Fruit fly (Drosophila melanogaster) whole organism, embryonic: ENCODE results near the gene Dpm3.

Experiments
- Asciz ChIP-seq: fragments of 200-800 bp; sonication (Bioruptor generic); optimal IDR thresholded peaks from 2 replicates; lab custom pipeline; 2017; ENCODE audit warnings: missing biosample characterization, mild to moderate bottlenecking, missing genetic modification characterization, missing genetic modification reagents
- Atf-2 ChIP-seq: fragments of 200-800 bp; sonication (Bioruptor generic); optimal IDR thresholded peaks from 2 replicates; lab custom pipeline; 2016; ENCODE audit warnings: missing biosample characterization, missing genetic modification characterization
- CG1024 ChIP-seq: fragments of 200-800 bp; sonication (Bioruptor generic); IDR thresholded peaks from 2 replicates; pipeline ENCODE4 v1.3.6; 2022; ENCODE audit warnings: missing biosample characterization, missing genetic modification characterization
- CG10274 ChIP-seq: fragments of 200-800 bp; sonication (Bioruptor generic); optimal IDR thresholded peaks from 3 replicates; lab custom pipeline; 2017; ENCODE audit warnings: missing biosample characterization, mild to moderate bottlenecking, missing genetic modification characterization
- CG11695 ChIP-seq: fragments of 200-800 bp; sonication (Bioruptor generic); IDR thresholded peaks from 3 replicates; pipeline ENCODE4 v1.3.6; 2022; ENCODE audit warnings: missing biosample characterization, missing genetic modification characterization
- CG12219 ChIP-seq: fragments of 200-800 bp; sonication (Bioruptor generic); optimal IDR thresholded peaks from 3 replicates; lab custom pipeline; 2018; ENCODE audit warnings: missing biosample characterization, mild to moderate bottlenecking, missing genetic modification characterization
- CG1233 ChIP-seq: fragments of 200-800 bp; sonication (Bioruptor generic); optimal IDR thresholded peaks from 4 replicates; lab custom pipeline; 2018; ENCODE audit warnings: missing biosample characterization, mild to moderate bottlenecking, missing genetic modification characterization
- CG12744 ChIP-seq: fragments of 200-800 bp; sonication (Bioruptor generic); optimal IDR thresholded peaks from 2 replicates; lab custom pipeline; 2016; ENCODE audit warnings: missing biosample characterization, missing genetic modification characterization
- CG14965 ChIP-seq: fragments of 200-800 bp; sonication (Bioruptor generic); optimal IDR thresholded peaks from 2 replicates; lab custom pipeline; 2016; ENCODE audit warnings: missing biosample characterization, missing genetic modification characterization, borderline replicate concordance
- CG1529 ChIP-seq: fragments of 200-800 bp; sonication (Bioruptor generic); optimal IDR thresholded peaks from 3 replicates; lab custom pipeline; 2018; ENCODE audit warnings: missing biosample characterization, missing genetic modification characterization
- CG1603 ChIP-seq: fragments of 200-800 bp; sonication (Bioruptor generic); optimal IDR thresholded peaks from 2 replicates; lab custom pipeline; 2019; ENCODE audit warnings: missing biosample characterization, mild to moderate bottlenecking, missing genetic modification characterization, moderate library complexity
- CG1792 ChIP-seq: fragments of 200-800 bp; sonication (Bioruptor generic); optimal IDR thresholded peaks from 2 replicates; lab custom pipeline; 2016; ENCODE audit warnings: missing biosample characterization, missing genetic modification characterization
- CG32767 ChIP-seq: fragments of 200-800 bp; sonication (Bioruptor generic); IDR thresholded peaks from 2 replicates; pipeline ENCODE4 v1.3.6; 2022; ENCODE audit warnings: missing biosample characterization, missing genetic modification characterization
- CG3281 ChIP-seq: fragments of 200-800 bp; sonication (Bioruptor generic); optimal IDR thresholded peaks from 3 replicates; lab custom pipeline; 2017; ENCODE audit warnings: missing biosample characterization, mild to moderate bottlenecking, missing genetic modification characterization
- CG4328 ChIP-seq: fragments of 200-800 bp; sonication (Bioruptor generic); optimal IDR thresholded peaks from 3 replicates; lab custom pipeline; 2017; ENCODE audit warnings: missing biosample characterization, missing genetic modification reagents, missing genetic modification characterization
- CG4854 ChIP-seq: fragments of 200-800 bp; sonication (Bioruptor generic); optimal IDR thresholded peaks from 2 replicates; lab custom pipeline; 2016; ENCODE audit warnings: missing biosample characterization, missing genetic modification characterization, inconsistent platforms
- CG7745 ChIP-seq: fragments of 200-800 bp; sonication (Bioruptor generic); optimal IDR thresholded peaks from 2 replicates; lab custom pipeline; 2018; ENCODE audit warnings: missing biosample characterization, mild to moderate bottlenecking, missing genetic modification characterization, moderate library complexity
- CG8359 ChIP-seq: fragments of 200-800 bp; sonication (Bioruptor generic); optimal IDR thresholded peaks from 2 replicates; lab custom pipeline; 2017; ENCODE audit warnings: missing biosample characterization, mild to moderate bottlenecking, missing genetic modification characterization, borderline replicate concordance
- CG9727 ChIP-seq: fragments of 200-800 bp; sonication (Bioruptor generic); optimal IDR thresholded peaks from 3 replicates; lab custom pipeline; 2017; ENCODE audit warnings: missing biosample characterization, mild to moderate bottlenecking, missing genetic modification characterization
- D ChIP-seq, 2 experiments: fragments of 200-800 bp in 1 of 2; fragments of >200 bp in 1 of 2; sonication (Bioruptor generic) in 1 of 2; optimal IDR thresholded peaks; 2 replicates in 1 of 2; 3 replicates in 1 of 2; lab custom pipeline; 2017; ENCODE audit warnings: mild to moderate bottlenecking in 1 of 2, missing biosample characterization in 1 of 2, missing genetic modification characterization in 1 of 2, missing genetic modification reagents in 1 of 2
- Doc3 ChIP-seq: fragments of 200-800 bp; sonication (Bioruptor generic); IDR thresholded peaks from 3 replicates; pipeline ENCODE4 v1.3.6; 2022; ENCODE audit warnings: missing biosample characterization, missing genetic modification characterization; ENCODE audit not compliant: partially characterized antibody
- Dref ChIP-seq: fragments of 200-800 bp; sonication (Bioruptor generic); IDR thresholded peaks from 2 replicates; pipeline ENCODE4 v1.3.6; 2022; ENCODE audit warnings: missing biosample characterization, missing genetic modification characterization
- E2f2 ChIP-seq: fragments of 200-800 bp; sonication (Bioruptor generic); IDR thresholded peaks from 2 replicates; pipeline ENCODE4 v1.3.6; 2022; ENCODE audit warnings: missing biosample characterization, missing genetic modification characterization
- H15 ChIP-seq: fragments of 200-800 bp; sonication (Bioruptor generic); IDR thresholded peaks from 3 replicates; pipeline ENCODE4 v1.3.6; 2022; ENCODE audit warnings: missing biosample characterization, missing genetic modification characterization
- HLH4C ChIP-seq: fragments of 200-800 bp; sonication (Bioruptor generic); IDR thresholded peaks from 3 replicates; pipeline ENCODE4 v1.3.6; 2022; ENCODE audit warnings: missing biosample characterization, missing genetic modification characterization; ENCODE audit not compliant: partially characterized antibody
- Sox102F ChIP-seq: fragments of 200-800 bp; sonication (Bioruptor generic); optimal IDR thresholded peaks from 2 replicates; lab custom pipeline; 2018; ENCODE audit warnings: missing biosample characterization, mild to moderate bottlenecking, missing genetic modification characterization, moderate library complexity
- Stat92E ChIP-seq, 3 experiments: fragments of >200 bp in 2 of 3; fragments of 200-800 bp in 1 of 3; sonication (Bioruptor generic) in 1 of 3; optimal IDR thresholded peaks; 2 replicates each; lab custom pipeline; 2017 to 2019; ENCODE audit warnings: missing biosample characterization in 3 of 3, missing genetic modification characterization in 3 of 3, mild to moderate bottlenecking in 1 of 3, moderate library complexity in 1 of 3
- az2 ChIP-seq: fragments of 200-800 bp; sonication (Bioruptor generic); optimal IDR thresholded peaks from 3 replicates; lab custom pipeline; 2016; ENCODE audit warnings: missing biosample characterization, missing genetic modification characterization
- crol ChIP-seq: fragments of 200-800 bp; sonication (Bioruptor generic); IDR thresholded peaks from 2 replicates; pipeline ENCODE4 v1.3.6; 2022; ENCODE audit warnings: missing biosample characterization, missing genetic modification characterization
- grau ChIP-seq: fragments of 200-800 bp; optimal IDR thresholded peaks from 3 replicates; lab custom pipeline; 2019; ENCODE audit warnings: missing biosample characterization, mild to moderate bottlenecking, missing genetic modification characterization, moderate library complexity
- gsb-n ChIP-seq: fragments of 200-800 bp; sonication (Bioruptor generic); optimal IDR thresholded peaks from 3 replicates; lab custom pipeline; 2018; ENCODE audit warnings: missing biosample characterization, mild to moderate bottlenecking, missing genetic modification characterization
- jing ChIP-seq: fragments of 200-800 bp; sonication (Bioruptor generic); optimal IDR thresholded peaks from 2 replicates; lab custom pipeline; 2018; ENCODE audit warnings: missing biosample characterization, mild to moderate bottlenecking, missing genetic modification characterization
- ken ChIP-seq: fragments of 200-800 bp; sonication (Bioruptor generic); IDR thresholded peaks from 3 replicates; pipeline ENCODE4 v1.3.6; 2022; ENCODE audit warnings: missing biosample characterization, missing genetic modification characterization
- lab ChIP-seq: fragments of 200-800 bp; sonication (Bioruptor generic); optimal IDR thresholded peaks from 3 replicates; lab custom pipeline; 2017; ENCODE audit warnings: missing biosample characterization, missing genetic modification characterization, mild to moderate bottlenecking, moderate library complexity, missing genetic modification reagents
- lilli ChIP-seq: fragments of 200-800 bp; sonication (Bioruptor generic); optimal IDR thresholded peaks from 3 replicates; lab custom pipeline; 2016; ENCODE audit warnings: missing biosample characterization, missing genetic modification characterization
- lov ChIP-seq, 2 experiments: fragments of 200-800 bp in 1 of 2; fragments of >200 bp in 1 of 2; sonication (Bioruptor generic) in 1 of 2; IDR thresholded peaks in 1 of 2; optimal IDR thresholded peaks in 1 of 2; 2 replicates in 1 of 2; 3 replicates in 1 of 2; pipeline versions ENCODE4 v1.3.6 to Lab custom; 2017 to 2022; ENCODE audit warnings: missing biosample characterization in 1 of 2, missing genetic modification characterization in 1 of 2
- maf-S ChIP-seq: fragments of 200-800 bp; sonication (Bioruptor generic); optimal IDR thresholded peaks from 2 replicates; lab custom pipeline; 2016; ENCODE audit warnings: missing biosample characterization, missing genetic modification characterization
- ranshi ChIP-seq: fragments of 200-800 bp; sonication (Bioruptor generic); IDR thresholded peaks from 2 replicates; pipeline ENCODE4 v1.3.6; 2022; ENCODE audit warnings: missing biosample characterization, missing genetic modification characterization
- sc ChIP-seq, 3 experiments: fragments of >200 bp in 2 of 3; fragments of 200-800 bp in 1 of 3; sonication (Bioruptor generic) in 1 of 3; optimal IDR thresholded peaks; 2 replicates in 2 of 3; 3 replicates in 1 of 3; lab custom pipeline; 2017; ENCODE audit warnings: mild to moderate bottlenecking in 1 of 3, missing biosample characterization in 1 of 3, missing genetic modification characterization in 1 of 3, missing genetic modification reagents in 1 of 3
- sim ChIP-seq: fragments of 200-800 bp; sonication (Bioruptor generic); IDR thresholded peaks from 2 replicates; pipeline ENCODE4 v1.3.6; 2022; ENCODE audit warnings: missing biosample characterization, missing genetic modification characterization
- slbo ChIP-seq: fragments of 200-800 bp; sonication (Bioruptor generic); IDR thresholded peaks from 2 replicates; pipeline ENCODE4 v1.3.6; 2022; ENCODE audit warnings: missing biosample characterization, missing genetic modification characterization
- sr ChIP-seq: fragments of 200-800 bp; sonication (Bioruptor generic); IDR thresholded peaks from 3 replicates; pipeline ENCODE4 v1.3.6; 2022; ENCODE audit warnings: missing biosample characterization, missing genetic modification characterization
- tap ChIP-seq: fragments of 200-800 bp; optimal IDR thresholded peaks from 3 replicates; lab custom pipeline; 2019; ENCODE audit warnings: missing biosample characterization, mild to moderate bottlenecking, missing genetic modification characterization, moderate library complexity
- trh ChIP-seq: fragments of 200-800 bp; sonication (Bioruptor generic); optimal IDR thresholded peaks from 2 replicates; lab custom pipeline; 2016; ENCODE audit warnings: missing biosample characterization, missing genetic modification characterization
- unc-4 ChIP-seq: fragments of 200-800 bp; sonication (Bioruptor generic); IDR thresholded peaks from 2 replicates; pipeline ENCODE4 v1.3.6; 2022; ENCODE audit warnings: missing biosample characterization, missing genetic modification characterization; ENCODE audit not compliant: partially characterized antibody
- zen ChIP-seq: fragments of 200-800 bp; sonication (Bioruptor generic); optimal IDR thresholded peaks from 3 replicates; lab custom pipeline; 2018; ENCODE audit warnings: missing biosample characterization, mild to moderate bottlenecking, missing genetic modification characterization, moderate library complexity

Dpm3 gene

DNA sequence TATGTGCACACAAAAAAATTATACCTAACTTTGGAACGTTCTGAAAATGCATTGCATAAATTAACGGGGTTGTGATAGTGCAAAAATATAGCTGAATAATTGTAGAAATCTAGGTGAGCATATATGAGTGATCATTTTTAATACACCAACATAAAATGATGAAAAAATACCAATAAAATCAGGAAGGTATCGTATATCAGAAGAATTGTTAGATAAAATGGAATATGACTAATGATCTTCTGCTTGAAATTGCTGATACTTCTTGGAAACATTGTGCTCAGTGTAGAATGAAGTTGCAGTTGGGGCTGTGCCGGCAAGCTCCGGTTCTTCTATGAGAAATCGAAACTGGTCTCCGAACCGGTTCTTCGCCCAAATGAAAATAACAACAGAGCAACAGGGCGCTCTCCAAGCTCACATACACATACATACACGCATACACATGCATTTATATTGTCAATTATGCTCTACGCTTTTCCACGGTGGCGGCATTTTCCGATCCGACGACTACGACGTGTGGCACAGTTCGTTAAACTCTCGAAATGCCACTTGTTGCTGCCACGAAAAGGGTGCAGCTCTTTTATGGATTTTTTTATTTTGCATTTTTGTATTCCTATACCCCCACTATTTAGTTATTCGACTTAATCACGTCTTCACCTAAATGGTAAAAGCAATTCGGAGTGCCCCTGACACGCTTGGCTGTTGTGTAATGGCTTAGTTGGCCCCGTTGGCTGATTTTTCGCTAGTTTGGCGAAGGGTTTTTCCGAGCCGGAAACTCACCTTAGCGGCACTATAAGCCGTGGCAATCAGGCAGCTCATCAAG, 1.7 kb downstream of the Dpm3 start (continued):
- TF ChIP-seq CG1603 (peak; percentile 80), Doc3 (GFP tag; lab: Robert Waterston, UW) (no peak), lab (GFP tag; lab: Kevin White, UChicago) (peak; percentile 88), E2f2 (GFP tag; lab: Robert Waterston, UW) (peak; percentile 68), Stat92E (GFP tag; optimal IDR thresholded peaks at IDR 0.05; lab: Kevin White, UChicago) (peak in 1 of 3 experiments; percentile 45), CG11695 (GFP tag; lab: Robert Waterston, UW) (peak; percentile 91), CG4854 (GFP tag; lab: Kevin White, UChicago) (peak; percentile 83), HLH4C (GFP tag; lab: Robert Waterston, UW) (no peak), lilli (GFP tag; lab: Kevin White, UChicago) (peak; percentile 91), sc (optimal IDR thresholded peaks at IDR 0.05; lab: Kevin White, UChicago) (no peak), sc (GFP tag; optimal IDR thresholded peaks at IDR 0.05; lab: Kevin White, UChicago) (peak; percentile 90), CG9727 (GFP tag; lab: Kevin White, UChicago) (peak; percentile 91), ken (no peak; the same call in 2 of the 3 replicates), sr (GFP tag; lab: Robert Waterston, UW) (no peak), sim (GFP tag; lab: Robert Waterston, UW) (peak; percentile 79), CG4328 (GFP tag; lab: Kevin White, UChicago) (peak; percentile 73), CG1792 (peak; percentile 79), CG12219 (peak; percentile 88), jing (GFP tag; lab: Kevin White, UChicago) (peak; percentile 77), az2 (GFP tag; lab: Kevin White, UChicago) (peak; percentile 90), ranshi (peak; percentile 74; the same call in 1 of the 2 replicates), grau (tag; lab: Kevin White, UChicago) (peak; percentile 93), tap (tag; lab: Kevin White, UChicago) (peak; percentile 82), Asciz (peak; percentile 84), slbo (GFP tag; lab: Robert Waterston, UW) (peak; percentile 82), CG32767 (GFP tag; lab: Robert Waterston, UW) (peak; percentile 86), CG14965 (GFP tag; lab: Kevin White, UChicago) (peak; percentile 5), Atf-2 (GFP tag; lab: Kevin White, UChicago) (peak; percentile 91), lov (optimal IDR thresholded peaks at IDR 0.05; lab: Kevin White, UChicago) (no peak), lov (GFP tag; IDR thresholded peaks at IDR 0.05; lab: Robert Waterston, UW) (no peak; the same call in 2 of the 3 replicates), zen (tag; lab: Kevin White, UChicago) (peak; percentile 78), CG8359 (GFP tag; lab: Kevin White, UChicago) (peak; percentile 68), Dref (GFP tag; lab: Robert Waterston, UW) (no peak), gsb-n (peak; percentile 85), CG1024 (GFP tag; lab: Robert Waterston, UW) (peak; percentile 64; the same call in 1 of the 2 replicates), CG1233 (GFP tag; lab: Kevin White, UChicago) (peak; percentile 72), CG1529 (GFP tag; lab: Kevin White, UChicago) (peak; percentile 89), unc-4 (GFP tag; lab: Robert Waterston, UW) (no peak), CG7745 (tag; lab: Kevin White, UChicago) (no peak), H15 (GFP tag; lab: Robert Waterston, UW) (peak; percentile 79), trh (GFP tag; lab: Kevin White, UChicago) (peak; percentile 77), crol (GFP tag; lab: Robert Waterston, UW) (no peak), CG10274 (GFP tag; lab: Kevin White, UChicago) (peak; percentile 77), Sox102F (GFP tag; lab: Kevin White, UChicago) (peak; percentile 92), CG12744 (GFP tag; lab: Kevin White, UChicago) (peak; percentile 86), D (optimal IDR thresholded peaks at IDR 0.05; lab: Kevin White, UChicago) (no peak), D (GFP tag; optimal IDR thresholded peaks at IDR 0.05; lab: Kevin White, UChicago) (peak; percentile 80), CG3281 (GFP tag; lab: Kevin White, UChicago) (peak; percentile 84), maf-S (GFP tag; lab: Kevin White, UChicago) (peak; percentile 84)
